Fruit fly (Drosophila melanogaster) Kc167 (cell line): ENCODE data around the gene CG6769.

Experiments used
- Myc ChIP-seq: fragments of >200 bp; optimal IDR thresholded peaks from 2 replicates; lab custom pipeline; 2017; ENCODE audit warnings: missing external identifiers
- Sin3A ChIP-seq: fragments of >200 bp; optimal IDR thresholded peaks from 2 replicates; lab custom pipeline; 2018; ENCODE audit warnings: missing external identifiers
- h ChIP-seq: fragments of >200 bp; optimal IDR thresholded peaks from 3 replicates; lab custom pipeline; 2018; ENCODE audit warnings: missing external identifiers
- insv ChIP-seq: fragments of >200 bp; optimal IDR thresholded peaks from 3 replicates; lab custom pipeline; 2018; ENCODE audit warnings: missing external identifiers
- psq ChIP-seq: fragments of >200 bp; optimal IDR thresholded peaks from 2 replicates; lab custom pipeline; 2017; ENCODE audit warnings: missing external identifiers
- ttk ChIP-seq: sonication (Bioruptor generic); optimal IDR thresholded peaks from 2 replicates; lab custom pipeline; 2017; ENCODE audit warnings: missing external identifiers

DNA sequence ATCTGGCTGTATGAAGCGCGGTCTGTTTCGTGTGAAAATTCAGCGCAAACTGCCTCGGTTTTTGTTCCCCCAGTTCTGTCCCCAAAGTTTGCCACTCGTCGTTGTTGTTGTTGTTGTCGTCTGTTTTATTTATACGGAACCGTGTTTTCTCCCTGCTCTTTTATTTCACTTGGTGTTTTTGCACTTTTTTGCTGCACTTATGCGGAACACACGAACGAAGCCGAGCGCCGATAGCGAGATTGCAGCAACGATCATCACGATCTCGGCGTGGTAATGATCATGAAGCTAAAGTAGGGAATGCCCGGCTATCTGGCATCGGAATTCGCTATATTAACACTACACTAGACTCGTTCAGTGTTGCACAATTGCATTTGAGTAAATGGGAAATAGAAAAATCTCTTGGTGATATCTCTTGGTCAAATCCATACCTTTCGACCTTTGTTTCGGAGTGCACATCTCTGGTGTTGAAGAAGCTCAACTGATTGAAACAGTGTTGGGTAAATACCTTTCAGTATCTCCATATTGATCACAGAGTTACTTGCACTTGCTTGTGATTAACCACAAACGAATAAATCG, 14.3 kb downstream of the CG6769 start:
- TF ChIP-seq psq (lab: Kevin White, UChicago) (no peak), Sin3A (lab: Kevin White, UChicago) (no peak), insv (no peak), ttk (lab: Kevin White, UChicago) (no peak), Myc (lab: Kevin White, UChicago) (no peak), h (lab: Kevin White, UChicago) (no peak)
